Worm (Caenorhabditis elegans): Measurements from ENCODE around the gene K01A6.7.

ce11 chrIV:11765507-11765906 lies 27.1 kb upstream of the K01A6.7 start:
- TF ChIP-seq T26A8.4 (GFP tag; IDR thresholded peaks at IDR 0.05) (no peak), dmd-9 (GFP tag; IDR thresholded peaks at IDR 0.05) (no peak), nhr-237 (tag; optimal IDR thresholded peaks at IDR 0.05) (no peak), ZK546.5 (tag; optimal IDR thresholded peaks at IDR 0.05) (no peak)
